Fruit fly (Drosophila melanogaster) whole organism, prepupa: ENCODE measurements around the gene CG17600.
A peak's percentile ranks its signal among the peaks of the same experiment; 100 is the strongest.

Experiments
- CG10631 ChIP-seq: fragments of 200-800 bp; sonication (Bioruptor generic); optimal IDR thresholded peaks from 2 replicates; lab custom pipeline; 2016; ENCODE audit warnings: missing biosample characterization, missing genetic modification characterization
- CG10669 ChIP-seq: fragments of 200-800 bp; sonication (Bioruptor generic); optimal IDR thresholded peaks from 3 replicates; lab custom pipeline; 2018; ENCODE audit warnings: missing biosample characterization, mild to moderate bottlenecking, missing genetic modification characterization, moderate library complexity
- CG11294 ChIP-seq: fragments of 200-800 bp; sonication (Bioruptor generic); IDR thresholded peaks from 2 replicates; pipeline ENCODE4 v1.3.6; 2022; ENCODE audit warnings: missing biosample characterization, missing genetic modification characterization
- CG11762 ChIP-seq: fragments of 200-800 bp; sonication (Bioruptor generic); optimal IDR thresholded peaks from 3 replicates; lab custom pipeline; 2016; ENCODE audit warnings: missing biosample characterization, missing genetic modification characterization; ENCODE audit not compliant: insufficient read depth
- CG15336 ChIP-seq: fragments of 200-800 bp; sonication (Bioruptor generic); IDR thresholded peaks from 2 replicates; pipeline ENCODE4 v1.3.6; 2022; ENCODE audit warnings: missing biosample characterization, missing genetic modification characterization
- CG1621 ChIP-seq: fragments of 200-800 bp; sonication (Bioruptor generic); optimal IDR thresholded peaks from 3 replicates; lab custom pipeline; 2018; ENCODE audit warnings: missing biosample characterization, mild to moderate bottlenecking, missing genetic modification characterization
- CG3032 ChIP-seq: fragments of 200-800 bp; optimal IDR thresholded peaks from 2 replicates; lab custom pipeline; 2019; ENCODE audit warnings: missing biosample characterization, mild to moderate bottlenecking, missing genetic modification characterization, moderate library complexity
- CG31627 ChIP-seq: fragments of 200-800 bp; sonication (Bioruptor generic); optimal IDR thresholded peaks from 3 replicates; lab custom pipeline; 2016; ENCODE audit warnings: missing biosample characterization, missing genetic modification characterization
- CG34406 ChIP-seq: fragments of 200-800 bp; sonication (Bioruptor generic); optimal IDR thresholded peaks from 3 replicates; lab custom pipeline; 2016; ENCODE audit warnings: missing biosample characterization, missing genetic modification characterization
- CG3919 ChIP-seq: fragments of 200-800 bp; sonication (Bioruptor generic); optimal IDR thresholded peaks from 3 replicates; lab custom pipeline; 2016; ENCODE audit warnings: missing biosample characterization, missing genetic modification characterization
- CG6792 ChIP-seq: fragments of 200-800 bp; sonication (Bioruptor generic); optimal IDR thresholded peaks from 3 replicates; lab custom pipeline; 2016; ENCODE audit warnings: missing biosample characterization, missing genetic modification characterization
- CG6854 ChIP-seq: fragments of 200-800 bp; sonication (Bioruptor generic); optimal IDR thresholded peaks from 2 replicates; lab custom pipeline; 2017; ENCODE audit warnings: missing biosample characterization, mild to moderate bottlenecking, missing genetic modification characterization
- CG8319 ChIP-seq: fragments of 200-800 bp; sonication (Bioruptor generic); optimal IDR thresholded peaks from 3 replicates; lab custom pipeline; 2016; ENCODE audit warnings: missing biosample characterization, missing genetic modification characterization
- CG8632 ChIP-seq: fragments of 200-800 bp; sonication (Bioruptor generic); optimal IDR thresholded peaks from 3 replicates; lab custom pipeline; 2016; ENCODE audit warnings: missing biosample characterization, missing genetic modification characterization
- Ets21C ChIP-seq: fragments of 200-800 bp; sonication (Bioruptor generic); optimal IDR thresholded peaks from 3 replicates; lab custom pipeline; 2016; ENCODE audit warnings: missing biosample characterization, missing genetic modification characterization
- Hr38 ChIP-seq: sonication (Bioruptor generic); optimal IDR thresholded peaks from 2 replicates; lab custom pipeline; 2016; ENCODE audit warnings: missing biosample characterization, missing genetic modification characterization
- Hr39 ChIP-seq: fragments of 200-800 bp; sonication (Bioruptor generic); optimal IDR thresholded peaks from 2 replicates; lab custom pipeline; 2016; ENCODE audit warnings: missing biosample characterization, missing genetic modification characterization
- Hr4 ChIP-seq: fragments of 200-800 bp; sonication (Bioruptor generic); optimal IDR thresholded peaks from 3 replicates; lab custom pipeline; 2016; ENCODE audit warnings: missing biosample characterization, missing genetic modification characterization
- Lpt ChIP-seq: fragments of 200-800 bp; sonication (Bioruptor generic); optimal IDR thresholded peaks from 3 replicates; lab custom pipeline; 2016; ENCODE audit warnings: missing biosample characterization, missing genetic modification characterization
- Met ChIP-seq: fragments of 200-800 bp; sonication (Bioruptor generic); optimal IDR thresholded peaks from 3 replicates; lab custom pipeline; 2016; ENCODE audit warnings: missing biosample characterization, missing genetic modification characterization
- OdsH ChIP-seq: fragments of 200-800 bp; sonication (Bioruptor generic); optimal IDR thresholded peaks from 3 replicates; lab custom pipeline; 2016; ENCODE audit warnings: missing biosample characterization, missing genetic modification characterization
- Sox102F ChIP-seq: fragments of 200-800 bp; sonication (Bioruptor generic); optimal IDR thresholded peaks from 2 replicates; lab custom pipeline; 2016; ENCODE audit warnings: missing biosample characterization, mild to moderate bottlenecking, missing genetic modification characterization
- Sox14 ChIP-seq: fragments of 200-800 bp; sonication (Bioruptor generic); optimal IDR thresholded peaks from 3 replicates; lab custom pipeline; 2016; ENCODE audit warnings: missing biosample characterization, missing genetic modification characterization
- Sox15 ChIP-seq: fragments of 200-800 bp; sonication (Bioruptor generic); optimal IDR thresholded peaks from 3 replicates; lab custom pipeline; 2016; ENCODE audit warnings: missing biosample characterization, missing genetic modification characterization
- acj6 ChIP-seq: fragments of 200-800 bp; sonication (Bioruptor generic); optimal IDR thresholded peaks from 3 replicates; lab custom pipeline; 2016; ENCODE audit warnings: missing biosample characterization, missing genetic modification characterization
- dsx ChIP-seq: fragments of 200-800 bp; optimal IDR thresholded peaks from 3 replicates; lab custom pipeline; 2019; ENCODE audit warnings: missing biosample characterization, mild to moderate bottlenecking, missing genetic modification characterization, moderate library complexity; ENCODE audit not compliant: poor library complexity, severe bottlenecking
- eg ChIP-seq: fragments of 200-800 bp; sonication (Bioruptor generic); IDR thresholded peaks from 3 replicates; pipeline ENCODE4 v1.3.6; 2022; ENCODE audit warnings: missing biosample characterization, missing genetic modification characterization
- esn ChIP-seq: fragments of 200-800 bp; sonication (Bioruptor generic); optimal IDR thresholded peaks from 2 replicates; lab custom pipeline; 2016; ENCODE audit warnings: missing biosample characterization, mild to moderate bottlenecking, missing genetic modification characterization, moderate library complexity
- fd85E ChIP-seq: fragments of 200-800 bp; sonication (Bioruptor generic); optimal IDR thresholded peaks from 3 replicates; lab custom pipeline; 2016; ENCODE audit warnings: missing biosample characterization, missing genetic modification characterization
- fkh ChIP-seq: fragments of 200-800 bp; sonication (Bioruptor generic); optimal IDR thresholded peaks from 3 replicates; lab custom pipeline; 2017; ENCODE audit warnings: missing biosample characterization, mild to moderate bottlenecking, missing genetic modification characterization, moderate library complexity
- lz ChIP-seq: fragments of 200-800 bp; sonication (Bioruptor generic); optimal IDR thresholded peaks from 3 replicates; lab custom pipeline; 2016; ENCODE audit warnings: missing biosample characterization, missing genetic modification characterization
- net ChIP-seq: fragments of 200-800 bp; sonication (Bioruptor generic); optimal IDR thresholded peaks from 3 replicates; lab custom pipeline; 2016; ENCODE audit warnings: missing biosample characterization, missing genetic modification characterization
- pdm3 ChIP-seq: fragments of 200-800 bp; sonication (Bioruptor generic); optimal IDR thresholded peaks from 3 replicates; lab custom pipeline; 2016; ENCODE audit warnings: missing biosample characterization, missing genetic modification characterization
- salr ChIP-seq, 2 experiments: fragments of 200-800 bp; sonication (Bioruptor generic); optimal IDR thresholded peaks; 3 replicates each; lab custom pipeline; 2016 to 2018; ENCODE audit warnings: missing biosample characterization in 2 of 2, missing genetic modification characterization in 2 of 2, mild to moderate bottlenecking in 1 of 2
- svp ChIP-seq: fragments of 200-800 bp; sonication (Bioruptor generic); peaks from one replicate; lab custom pipeline; 2016; ENCODE audit warnings: missing biosample characterization, missing genetic modification characterization
- topi ChIP-seq: fragments of 200-800 bp; sonication (Bioruptor generic); optimal IDR thresholded peaks from 3 replicates; lab custom pipeline; 2016; ENCODE audit warnings: missing biosample characterization, missing genetic modification characterization
- vri ChIP-seq: fragments of 200-800 bp; sonication (Bioruptor generic); optimal IDR thresholded peaks from 3 replicates; lab custom pipeline; 2016; ENCODE audit warnings: missing biosample characterization, mild to moderate bottlenecking, missing genetic modification characterization

CG17600 gene

dm6 chrX:22487667-22488593 lies 27.1 kb upstream of the CG17600 start (continued):
- TF ChIP-seq esn, result peak; percentile 56
- TF ChIP-seq Sox102F (GFP tag; lab: Kevin White, UChicago), result no peak
- TF ChIP-seq lz (GFP tag; lab: Kevin White, UChicago), result peak; percentile 24
- TF ChIP-seq Ets21C, result no peak
- TF ChIP-seq CG8319 (GFP tag; lab: Kevin White, UChicago), result no peak
- no peak for TF ChIP-seq Sox14
- TF ChIP-seq CG11762 (GFP tag; lab: Kevin White, UChicago), result peak; percentile 12
- no peak for TF ChIP-seq net (GFP tag; lab: Kevin White, UChicago)
- TF ChIP-seq vri, result no peak
- TF ChIP-seq eg (GFP tag; lab: Robert Waterston, UW), result peak; percentile 57
- TF ChIP-seq salr (GFP tag; optimal IDR thresholded peaks at IDR 0.05; lab: Kevin White, UChicago), result no peak
- TF ChIP-seq CG8632 (GFP tag; lab: Kevin White, UChicago), result no peak
- TF ChIP-seq Sox15 (GFP tag; lab: Kevin White, UChicago), result no peak
- peak; percentile 22 for TF ChIP-seq Met
- no peak for TF ChIP-seq dsx (GFP tag; lab: Kevin White, UChicago)
- peak; percentile 3 for TF ChIP-seq Hr39 (GFP tag; lab: Kevin White, UChicago)
- no peak for TF ChIP-seq fd85E (GFP tag; lab: Kevin White, UChicago)
- TF ChIP-seq CG1621 (tag; lab: Kevin White, UChicago), result no peak
- TF ChIP-seq acj6 (GFP tag; lab: Kevin White, UChicago), result peak; percentile 30
- TF ChIP-seq CG15336 (GFP tag; lab: Robert Waterston, UW), result peak; percentile 37
- TF ChIP-seq Hr38 (GFP tag; lab: Kevin White, UChicago), result no peak
- peak; percentile 39 for TF ChIP-seq CG3919
- TF ChIP-seq pdm3 (GFP tag; lab: Kevin White, UChicago), result peak; percentile 10
- TF ChIP-seq topi (GFP tag; lab: Kevin White, UChicago), result peak; percentile 16
- peak; percentile 25 for TF ChIP-seq CG34406 (GFP tag; lab: Kevin White, UChicago)
- TF ChIP-seq svp (GFP tag; lab: Kevin White, UChicago), result peak; percentile 86
- peak; percentile 22 for TF ChIP-seq CG31627 (GFP tag; lab: Kevin White, UChicago)
- TF ChIP-seq OdsH, result peak; percentile 1
- TF ChIP-seq Lpt (GFP tag; lab: Kevin White, UChicago), result no peak
- no peak for TF ChIP-seq CG11294
- no peak for TF ChIP-seq fkh
- peak; percentile 37 for TF ChIP-seq CG10631
- TF ChIP-seq CG6854 (GFP tag; lab: Kevin White, UChicago), result peak; percentile 49
- no peak for TF ChIP-seq Hr4 (GFP tag; lab: Kevin White, UChicago)
- TF ChIP-seq CG6792 (GFP tag; lab: Kevin White, UChicago), result no peak
- TF ChIP-seq CG10669 (GFP tag; lab: Kevin White, UChicago), result peak; percentile 31

dm6 chrX:22490584-22490983 lies 24.4 kb upstream of the CG17600 start:
- no peak for TF ChIP-seq CG10631
- peak; percentile 44 for TF ChIP-seq Sox14
- TF ChIP-seq fkh, result peak; percentile 72
- TF ChIP-seq CG3032 (tag; lab: Kevin White, UChicago), result no peak
- TF ChIP-seq vri, result peak; percentile 25
- no peak for TF ChIP-seq CG34406 (GFP tag; lab: Kevin White, UChicago)
- TF ChIP-seq CG8632 (GFP tag; lab: Kevin White, UChicago), result no peak
- peak; percentile 11 for TF ChIP-seq CG1621 (tag; lab: Kevin White, UChicago)
